Fruit fly (Drosophila melanogaster) whole organism, embryonic: ENCODE results near the gene Drsl1.
A peak's percentile ranks its signal among the peaks of the same experiment; 100 is the strongest.

Experiments used
- CG10431 ChIP-seq: fragments of 200-800 bp; sonication (Bioruptor generic); optimal IDR thresholded peaks from 3 replicates; lab custom pipeline; 2018; ENCODE audit warnings: missing biosample characterization, mild to moderate bottlenecking, missing genetic modification characterization
- CG11398 ChIP-seq: fragments of 200-800 bp; sonication (Bioruptor generic); optimal IDR thresholded peaks from 2 replicates; lab custom pipeline; 2016; ENCODE audit warnings: missing biosample characterization, missing genetic modification characterization
- CG12219 ChIP-seq: fragments of 200-800 bp; sonication (Bioruptor generic); optimal IDR thresholded peaks from 3 replicates; lab custom pipeline; 2018; ENCODE audit warnings: missing biosample characterization, mild to moderate bottlenecking, missing genetic modification characterization
- CG13123 ChIP-seq: fragments of 200-800 bp; sonication (Bioruptor generic); optimal IDR thresholded peaks from 2 replicates; lab custom pipeline; 2016; ENCODE audit warnings: missing biosample characterization, missing genetic modification characterization
- CG1602 ChIP-seq: fragments of 200-800 bp; sonication (Bioruptor generic); optimal IDR thresholded peaks from 3 replicates; lab custom pipeline; 2016; ENCODE audit warnings: missing biosample characterization, missing genetic modification characterization
- CG16815 ChIP-seq: fragments of 200-800 bp; sonication (Bioruptor generic); optimal IDR thresholded peaks from 3 replicates; lab custom pipeline; 2017; ENCODE audit warnings: missing biosample characterization, mild to moderate bottlenecking, missing genetic modification characterization
- CG18476 ChIP-seq: fragments of 200-800 bp; sonication (Bioruptor generic); optimal IDR thresholded peaks from 2 replicates; lab custom pipeline; 2016; ENCODE audit warnings: missing biosample characterization, mild to moderate bottlenecking, missing genetic modification characterization
- CG2116 ChIP-seq: fragments of 200-800 bp; sonication (Bioruptor generic); optimal IDR thresholded peaks from 3 replicates; lab custom pipeline; 2018; ENCODE audit warnings: missing biosample characterization, mild to moderate bottlenecking, missing genetic modification characterization
- CG2120 ChIP-seq: fragments of 200-800 bp; sonication (Bioruptor generic); optimal IDR thresholded peaks from 3 replicates; lab custom pipeline; 2016; ENCODE audit warnings: missing biosample characterization, missing genetic modification characterization
- CG2875 ChIP-seq: fragments of 200-800 bp; sonication (Bioruptor generic); optimal IDR thresholded peaks from 2 replicates; lab custom pipeline; 2017; ENCODE audit warnings: missing biosample characterization, mild to moderate bottlenecking, missing genetic modification characterization, missing genetic modification reagents
- CG4328 ChIP-seq: fragments of 200-800 bp; sonication (Bioruptor generic); optimal IDR thresholded peaks from 3 replicates; lab custom pipeline; 2017; ENCODE audit warnings: missing biosample characterization, missing genetic modification reagents, missing genetic modification characterization
- CG6683 ChIP-seq: fragments of 200-800 bp; sonication (Bioruptor generic); optimal IDR thresholded peaks from 2 replicates; lab custom pipeline; 2017; ENCODE audit warnings: missing biosample characterization, mild to moderate bottlenecking, missing genetic modification characterization, missing genetic modification reagents
- CG6854 ChIP-seq: fragments of 200-800 bp; sonication (Bioruptor generic); optimal IDR thresholded peaks from 3 replicates; lab custom pipeline; 2017; ENCODE audit warnings: missing biosample characterization, mild to moderate bottlenecking, missing genetic modification characterization
- CG7357 ChIP-seq: fragments of 200-800 bp; sonication (Bioruptor generic); IDR thresholded peaks from 3 replicates; pipeline ENCODE4 v1.3.6; 2022; ENCODE audit warnings: missing biosample characterization, missing genetic modification characterization
- CG7745 ChIP-seq: fragments of 200-800 bp; sonication (Bioruptor generic); optimal IDR thresholded peaks from 2 replicates; lab custom pipeline; 2018; ENCODE audit warnings: missing biosample characterization, mild to moderate bottlenecking, missing genetic modification characterization, moderate library complexity
- CG7786 ChIP-seq: fragments of 200-800 bp; sonication (Bioruptor generic); optimal IDR thresholded peaks from 2 replicates; lab custom pipeline; 2016; ENCODE audit warnings: missing biosample characterization, missing genetic modification characterization
- CoRest ChIP-seq: fragments of 200-800 bp; sonication (Bioruptor generic); optimal IDR thresholded peaks from 3 replicates; lab custom pipeline; 2018; ENCODE audit warnings: missing biosample characterization, mild to moderate bottlenecking, missing genetic modification characterization, moderate library complexity
- Dfd ChIP-seq, 2 experiments: fragments of >200 bp; optimal IDR thresholded peaks; 2 replicates each; lab custom pipeline; 2017; ENCODE audit warnings: missing biosample characterization in 2 of 2, missing genetic modification characterization in 2 of 2
- Drgx ChIP-seq: fragments of 200-800 bp; sonication (Bioruptor generic); IDR thresholded peaks from 2 replicates; pipeline ENCODE4 v1.3.6; 2022; ENCODE audit warnings: missing biosample characterization, missing genetic modification characterization
- GATAe ChIP-seq: fragments of 200-800 bp; sonication (Bioruptor generic); conservative IDR thresholded peaks from 2 replicates; pipeline ENCODE4 v1.3.6; 2022; ENCODE audit warnings: missing biosample characterization, missing genetic modification characterization
- HLHmδ ChIP-seq: fragments of 200-800 bp; sonication (Bioruptor generic); optimal IDR thresholded peaks from 2 replicates; lab custom pipeline; 2018; ENCODE audit warnings: missing biosample characterization, mild to moderate bottlenecking, missing genetic modification characterization, moderate library complexity
- Hmr ChIP-seq: fragments of 200-800 bp; sonication (Bioruptor generic); optimal IDR thresholded peaks from 3 replicates; lab custom pipeline; 2017; ENCODE audit warnings: mild to moderate bottlenecking, missing biosample characterization, missing genetic modification reagents, missing genetic modification characterization
- Kr ChIP-seq: fragments of 200-800 bp; sonication (Bioruptor generic); optimal IDR thresholded peaks from 2 replicates; lab custom pipeline; 2017; ENCODE audit warnings: missing biosample characterization, mild to moderate bottlenecking, missing genetic modification characterization
- NfI ChIP-seq: fragments of 200-800 bp; sonication (Bioruptor generic); optimal IDR thresholded peaks from 3 replicates; lab custom pipeline; 2018; ENCODE audit warnings: missing biosample characterization, mild to moderate bottlenecking, missing genetic modification characterization, moderate library complexity
- Opbp ChIP-seq: fragments of 200-800 bp; sonication (Bioruptor generic); IDR thresholded peaks from 3 replicates; pipeline ENCODE4 v1.3.6; 2022; ENCODE audit warnings: missing biosample characterization, missing genetic modification characterization; ENCODE audit not compliant: partially characterized antibody
- PHDP ChIP-seq: fragments of 200-800 bp; sonication (Bioruptor generic); optimal IDR thresholded peaks from 3 replicates; lab custom pipeline; 2018; ENCODE audit warnings: missing biosample characterization, mild to moderate bottlenecking, missing genetic modification characterization, moderate library complexity
- ab ChIP-seq: fragments of 200-800 bp; sonication (Bioruptor generic); optimal IDR thresholded peaks from 2 replicates; lab custom pipeline; 2016; ENCODE audit warnings: missing biosample characterization, missing genetic modification characterization
- ase ChIP-seq: fragments of 200-800 bp; sonication (Bioruptor generic); IDR thresholded peaks from 3 replicates; pipeline ENCODE4 v1.3.6; 2022; ENCODE audit warnings: missing biosample characterization, missing genetic modification characterization
- ato ChIP-seq: fragments of 200-800 bp; sonication (Bioruptor generic); IDR thresholded peaks from 2 replicates; pipeline ENCODE4 v1.3.6; 2022; ENCODE audit warnings: missing biosample characterization, missing genetic modification characterization; ENCODE audit not compliant: partially characterized antibody
- crol ChIP-seq: fragments of 200-800 bp; sonication (Bioruptor generic); IDR thresholded peaks from 2 replicates; pipeline ENCODE4 v1.3.6; 2022; ENCODE audit warnings: missing biosample characterization, missing genetic modification characterization
- dmrt11E ChIP-seq: fragments of 200-800 bp; sonication (Bioruptor generic); optimal IDR thresholded peaks from 3 replicates; lab custom pipeline; 2018; ENCODE audit warnings: missing biosample characterization, mild to moderate bottlenecking, missing genetic modification characterization, moderate library complexity
- fd3F ChIP-seq: fragments of 200-800 bp; sonication (Bioruptor generic); optimal IDR thresholded peaks from 2 replicates; lab custom pipeline; 2018; ENCODE audit warnings: missing biosample characterization, mild to moderate bottlenecking, missing genetic modification characterization, moderate library complexity
- fu2 ChIP-seq: fragments of 200-800 bp; sonication (Bioruptor generic); optimal IDR thresholded peaks from 2 replicates; lab custom pipeline; 2016; ENCODE audit warnings: missing biosample characterization, missing genetic modification characterization
- gsb ChIP-seq: fragments of 200-800 bp; sonication (Bioruptor generic); IDR thresholded peaks from 2 replicates; pipeline ENCODE4 v1.3.6; 2022; ENCODE audit warnings: missing biosample characterization, missing genetic modification characterization
- ham ChIP-seq: fragments of 200-800 bp; sonication (Bioruptor generic); IDR thresholded peaks from 2 replicates; pipeline ENCODE4 v1.3.6; 2022; ENCODE audit warnings: missing biosample characterization, missing genetic modification characterization
- hb ChIP-seq: fragments of 200-800 bp; sonication (Bioruptor generic); IDR thresholded peaks from 3 replicates; pipeline ENCODE4 v1.3.6; 2022; ENCODE audit warnings: missing biosample characterization, missing genetic modification characterization; ENCODE audit not compliant: partially characterized antibody
- kay ChIP-seq: fragments of 200-800 bp; sonication (Bioruptor generic); optimal IDR thresholded peaks from 2 replicates; lab custom pipeline; 2016; ENCODE audit warnings: missing biosample characterization, missing genetic modification characterization
- lov ChIP-seq, 2 experiments: fragments of 200-800 bp in 1 of 2; fragments of >200 bp in 1 of 2; sonication (Bioruptor generic) in 1 of 2; IDR thresholded peaks in 1 of 2; optimal IDR thresholded peaks in 1 of 2; 2 replicates in 1 of 2; 3 replicates in 1 of 2; pipeline versions ENCODE4 v1.3.6 to Lab custom; 2017 to 2022; ENCODE audit warnings: missing biosample characterization in 1 of 2, missing genetic modification characterization in 1 of 2
- mam ChIP-seq: fragments of 200-800 bp; sonication (Bioruptor generic); optimal IDR thresholded peaks from 3 replicates; lab custom pipeline; 2016; ENCODE audit warnings: missing biosample characterization, missing genetic modification characterization
- nmo ChIP-seq: fragments of 200-800 bp; sonication (Bioruptor generic); optimal IDR thresholded peaks from 2 replicates; lab custom pipeline; 2018; ENCODE audit warnings: missing biosample characterization, mild to moderate bottlenecking, missing genetic modification characterization, moderate library complexity
- ro ChIP-seq: fragments of 200-800 bp; sonication (Bioruptor generic); IDR thresholded peaks from 2 replicates; pipeline ENCODE4 v1.3.6; 2022; ENCODE audit warnings: missing biosample characterization, missing genetic modification characterization
- sd ChIP-seq: fragments of 200-800 bp; sonication (Bioruptor generic); optimal IDR thresholded peaks from 3 replicates; lab custom pipeline; 2018; ENCODE audit warnings: missing biosample characterization, mild to moderate bottlenecking, missing genetic modification characterization, moderate library complexity
- sens ChIP-seq: fragments of 200-800 bp; sonication (Bioruptor generic); peaks from one replicate; lab custom pipeline; 2016; ENCODE audit warnings: missing biosample characterization, missing genetic modification characterization
- slbo ChIP-seq: fragments of 200-800 bp; sonication (Bioruptor generic); IDR thresholded peaks from 2 replicates; pipeline ENCODE4 v1.3.6; 2022; ENCODE audit warnings: missing biosample characterization, missing genetic modification characterization
- slou ChIP-seq: fragments of 200-800 bp; sonication (Bioruptor generic); optimal IDR thresholded peaks from 3 replicates; lab custom pipeline; 2016; ENCODE audit warnings: missing biosample characterization, missing genetic modification characterization
- slp2 ChIP-seq: fragments of 200-800 bp; sonication (Bioruptor generic); optimal IDR thresholded peaks from 2 replicates; lab custom pipeline; 2016; ENCODE audit warnings: missing biosample characterization, missing genetic modification characterization
- sug ChIP-seq: fragments of 200-800 bp; optimal IDR thresholded peaks from 2 replicates; lab custom pipeline; 2019; ENCODE audit warnings: missing biosample characterization, mild to moderate bottlenecking, missing genetic modification characterization, moderate library complexity
- tgo ChIP-seq: fragments of 200-800 bp; sonication (Bioruptor generic); IDR thresholded peaks from 3 replicates; pipeline ENCODE4 v1.3.6; 2022; ENCODE audit warnings: missing biosample characterization, missing genetic modification characterization
- trem ChIP-seq: fragments of 200-800 bp; optimal IDR thresholded peaks from 3 replicates; lab custom pipeline; 2019; ENCODE audit warnings: missing biosample characterization, mild to moderate bottlenecking, missing genetic modification characterization, moderate library complexity
- ttk ChIP-seq: fragments of 200-800 bp; sonication (Bioruptor generic); IDR thresholded peaks from 2 replicates; pipeline ENCODE4 v2.1.2; 2022; ENCODE audit warnings: missing biosample characterization, missing genetic modification characterization
- yki ChIP-seq: fragments of >200 bp; optimal IDR thresholded peaks from 3 replicates; lab custom pipeline; 2018

Drsl1 gene

dm6 chr3L:3303087-3303526 is 32.5 kb downstream of the Drsl1 start, which contains the start of gene CG14968:
Gene CG14968 (minus strand): TSS chr3L:3303112.
- TF ChIP-seq CG7745 (tag; lab: Kevin White, UChicago) (no peak), trem (tag; lab: Kevin White, UChicago) (peak; percentile 50), CG2875 (GFP tag; lab: Kevin White, UChicago) (peak; percentile 72), CG4328 (GFP tag; lab: Kevin White, UChicago) (peak; percentile 57), Kr (no peak), CoRest (peak; percentile 94), CG13123 (GFP tag; lab: Kevin White, UChicago) (peak; percentile 85), CG2116 (GFP tag; lab: Kevin White, UChicago) (no peak), sd (tag; lab: Kevin White, UChicago) (peak; percentile 76), fu2 (peak; percentile 57), sug (tag; lab: Kevin White, UChicago) (peak; percentile 88), CG6683 (GFP tag; lab: Kevin White, UChicago) (peak; percentile 89), slbo (GFP tag; lab: Robert Waterston, UW) (peak; percentile 98), CG12219 (GFP tag; lab: Kevin White, UChicago) (peak; percentile 77), CG18476 (GFP tag; lab: Kevin White, UChicago) (peak; percentile 90), GATAe (GFP tag; lab: Robert Waterston, UW) (peak; percentile 75; the same call in 1 of the 2 replicates), ham (peak; percentile 81), nmo (GFP tag; lab: Kevin White, UChicago) (peak; percentile 90), Dfd (GFP tag; optimal IDR thresholded peaks at IDR 0.05; lab: Kevin White, UChicago) (no peak), PHDP (peak; percentile 97), HLHmδ (GFP tag; lab: Kevin White, UChicago) (no peak), ttk (peak; percentile 96), sens (GFP tag; lab: Kevin White, UChicago) (peak; percentile 97), dmrt11E (tag; lab: Kevin White, UChicago) (peak; percentile 78), ab (GFP tag; lab: Kevin White, UChicago) (no peak), gsb (GFP tag; lab: Robert Waterston, UW) (peak; percentile 92), hb (GFP tag; lab: Robert Waterston, UW) (no peak), Opbp (GFP tag; lab: Robert Waterston, UW) (no peak), CG11398 (GFP tag; lab: Kevin White, UChicago) (peak; percentile 52), slou (GFP tag; lab: Kevin White, UChicago) (peak; percentile 83), CG6854 (GFP tag; lab: Kevin White, UChicago) (peak; percentile 86), ro (GFP tag; lab: Robert Waterston, UW) (peak; percentile 86), CG16815 (peak; percentile 75), CG10431 (GFP tag; lab: Kevin White, UChicago) (peak; percentile 54), tgo (GFP tag; lab: Robert Waterston, UW) (peak; percentile 96), Hmr (GFP tag; lab: Kevin White, UChicago) (peak; percentile 92), CG7357 (GFP tag; lab: Robert Waterston, UW) (peak; percentile 86), yki (lab: Kevin White, UChicago) (no peak), CG1602 (peak; percentile 91), ato (GFP tag; lab: Robert Waterston, UW) (no peak), ase (peak; percentile 96), fd3F (GFP tag; lab: Kevin White, UChicago) (peak; percentile 93), crol (GFP tag; lab: Robert Waterston, UW) (peak; percentile 70), CG2120 (GFP tag; lab: Kevin White, UChicago) (peak; percentile 96), Drgx (GFP tag; lab: Robert Waterston, UW) (peak; percentile 95), CG7786 (peak; percentile 72), slp2 (peak; percentile 70), kay (GFP tag; lab: Kevin White, UChicago) (peak; percentile 89), lov (optimal IDR thresholded peaks at IDR 0.05; lab: Kevin White, UChicago) (no peak), lov (GFP tag; IDR thresholded peaks at IDR 0.05; lab: Robert Waterston, UW) (peak; percentile 93), NfI (GFP tag; lab: Kevin White, UChicago) (peak; percentile 94), mam (GFP tag; lab: Kevin White, UChicago) (peak; percentile 89)
